Worm (Caenorhabditis elegans) whole organism, early embryonic: ENCODE results near the gene rhgf-2.

Experiments
- B0310.2 ChIP-seq: sonication (generic microtip); optimal IDR thresholded peaks from 2 replicates; lab custom pipeline; 2016; ENCODE audit warnings: mild to moderate bottlenecking, missing genetic modification characterization, missing compliant biosample characterization
- F13C5.2 ChIP-seq: sonication (generic microtip); optimal IDR thresholded peaks from 2 replicates; lab custom pipeline; 2017; ENCODE audit warnings: mild to moderate bottlenecking, missing genetic modification characterization, inconsistent platforms, missing compliant biosample characterization
- aly-1 ChIP-seq: sonication (generic microtip); optimal IDR thresholded peaks from 2 replicates; lab custom pipeline; 2016; ENCODE audit warnings: missing genetic modification characterization, missing compliant biosample characterization
- ama-1 ChIP-seq: fragments of 150-350 bp; optimal IDR thresholded peaks from 2 replicates; lab custom pipeline; 2014
- ceh-13 ChIP-seq: fragments of 200-800 bp; sonication (Bioruptor generic); optimal IDR thresholded peaks from 2 replicates; lab custom pipeline; 2018; ENCODE audit warnings: mild to moderate bottlenecking, missing genetic modification characterization, missing compliant biosample characterization
- ceh-36 ChIP-seq: sonication (generic microtip); optimal IDR thresholded peaks from 2 replicates; lab custom pipeline; 2016; ENCODE audit warnings: missing genetic modification characterization, inconsistent platforms, missing compliant biosample characterization
- ets-7 ChIP-seq: sonication (generic microtip); optimal IDR thresholded peaks from 2 replicates; lab custom pipeline; 2016; ENCODE audit warnings: missing genotype, missing genetic modification characterization, missing compliant biosample characterization
- flt-1 ChIP-seq: fragments of 200-800 bp; sonication (Bioruptor generic); IDR thresholded peaks from 2 replicates; pipeline ENCODE4 v1.3.6; 2022; ENCODE audit warnings: missing genetic modification characterization, missing compliant biosample characterization
- hmbx-1 ChIP-seq: sonication (generic microtip); optimal IDR thresholded peaks from 2 replicates; lab custom pipeline; 2016; ENCODE audit warnings: mild to moderate bottlenecking, missing genetic modification characterization, missing compliant biosample characterization
- hmg-4 ChIP-seq: fragments of 200-800 bp; sonication (Bioruptor generic); optimal IDR thresholded peaks from 2 replicates; lab custom pipeline; 2018; ENCODE audit warnings: mild to moderate bottlenecking, missing genetic modification characterization, missing compliant biosample characterization
- hnd-1 ChIP-seq: sonication (generic microtip); optimal IDR thresholded peaks from 2 replicates; lab custom pipeline; 2016; ENCODE audit warnings: missing genetic modification characterization, missing compliant biosample characterization
- pes-1 ChIP-seq: fragments of 200-800 bp; sonication (Bioruptor generic); IDR thresholded peaks from 2 replicates; pipeline ENCODE4 v1.3.6; 2022; ENCODE audit warnings: missing genetic modification reagents, missing genetic modification characterization, missing compliant biosample characterization
- scrt-1 ChIP-seq: fragments of 200-800 bp; sonication (Bioruptor generic); IDR thresholded peaks from 2 replicates; pipeline ENCODE4 v1.3.6; 2022; ENCODE audit warnings: missing genetic modification characterization, missing compliant biosample characterization
- sea-1 ChIP-seq: fragments of 200-800 bp; sonication (Bioruptor generic); conservative IDR thresholded peaks from 2 replicates; pipeline ENCODE4 v1.3.6; 2022; ENCODE audit warnings: missing genetic modification characterization, missing compliant biosample characterization
- tbx-11 ChIP-seq: fragments of 200-800 bp; sonication (Bioruptor generic); IDR thresholded peaks from 2 replicates; pipeline ENCODE4 v1.3.6; 2022; ENCODE audit warnings: missing genetic modification characterization, missing compliant biosample characterization
- tbx-37 ChIP-seq: fragments of 200-800 bp; sonication (Bioruptor generic); conservative IDR thresholded peaks from 2 replicates; pipeline ENCODE4 v1.3.6; 2022; ENCODE audit warnings: missing genetic modification reagents, missing genetic modification characterization, missing compliant biosample characterization
- tra-4 ChIP-seq: sonication (generic microtip); optimal IDR thresholded peaks from 2 replicates; lab custom pipeline; 2017; ENCODE audit warnings: missing genetic modification characterization, missing compliant biosample characterization

rhgf-2 gene

ce11 chrII:4094030-4094846 is 6.3 kb upstream of the rhgf-2 start:
- TF ChIP-seq tbx-37 (GFP tag; lab: Robert Waterston, UW) (no peak), ceh-36 (tag; lab: Kevin White, UChicago) (no peak), aly-1 (tag; lab: Kevin White, UChicago) (no peak), sea-1 (0 out of 2 replicates have a peak, but pooled peaks have one; percentile 51), flt-1 (no peak), ceh-13 (no peak), hmg-4 (no peak), ama-1 (lab: Kevin White, UChicago) (no peak)

DNA sequence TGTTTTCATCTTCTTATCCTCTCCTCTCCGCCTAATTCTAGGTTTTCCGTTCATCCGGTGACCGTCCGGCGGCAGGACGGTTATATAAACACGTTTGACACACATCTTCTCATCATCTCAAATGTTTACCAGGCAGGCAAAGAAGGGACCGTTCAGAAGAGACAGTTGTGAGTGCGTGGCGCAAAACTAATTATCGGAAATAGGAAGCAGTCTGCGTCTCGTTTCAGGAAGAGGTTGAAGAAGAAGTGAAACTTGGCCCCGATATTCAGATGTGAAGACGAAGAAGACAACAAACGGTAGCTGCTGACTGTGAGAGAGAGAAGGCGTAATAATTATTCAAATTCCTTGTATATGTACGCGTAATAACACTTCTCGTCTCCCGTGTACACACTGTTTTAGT is 1.8 kb upstream of the rhgf-2 start:
- TF ChIP-seq F13C5.2 (no peak), hnd-1 (tag; lab: Kevin White, UChicago) (no peak), ceh-13 (no peak), ama-1 (lab: Kevin White, UChicago) (no peak), ets-7 (tag; lab: Kevin White, UChicago) (no peak), flt-1 (no peak), tbx-37 (GFP tag; lab: Robert Waterston, UW) (no peak), B0310.2 (no peak), tbx-11 (no peak), pes-1 (GFP tag; lab: Robert Waterston, UW) (no peak), aly-1 (tag; lab: Kevin White, UChicago) (no peak), hmg-4 (no peak), sea-1 (no peak), ceh-36 (tag; lab: Kevin White, UChicago) (no peak)

DNA sequence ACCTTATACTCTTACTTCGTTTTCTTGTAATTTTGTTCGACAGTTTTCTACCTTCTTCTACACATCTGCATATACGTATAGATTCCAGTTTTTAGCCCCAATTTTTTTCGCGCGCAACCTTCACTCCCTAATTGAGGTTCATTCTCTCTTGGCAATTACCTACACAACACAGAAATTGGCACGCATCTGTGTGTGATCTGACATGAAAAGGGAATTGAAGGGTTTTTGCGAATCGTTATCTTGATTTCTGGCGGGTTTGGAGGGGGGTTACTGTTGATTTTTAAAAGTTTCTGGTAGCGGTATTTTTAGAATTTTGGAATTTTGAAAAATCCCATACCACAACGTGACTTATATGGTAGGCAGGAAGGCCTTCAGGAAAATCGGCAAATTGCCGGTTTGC is 2.1 kb downstream of the rhgf-2 start:
- TF ChIP-seq F13C5.2 (no peak), tbx-11 (no peak), hmg-4 (no peak), B0310.2 (no peak), ceh-13 (no peak), ceh-36 (tag; lab: Kevin White, UChicago) (no peak), scrt-1 (GFP tag; lab: Robert Waterston, UW) (no peak), sea-1 (no peak), tra-4 (tag; lab: Kevin White, UChicago) (no peak), hmbx-1 (tag; lab: Kevin White, UChicago) (no peak), aly-1 (tag; lab: Kevin White, UChicago) (no peak), pes-1 (GFP tag; lab: Robert Waterston, UW) (no peak), ama-1 (lab: Kevin White, UChicago) (no peak), hnd-1 (tag; lab: Kevin White, UChicago) (no peak), tbx-37 (GFP tag; lab: Robert Waterston, UW) (no peak), flt-1 (no peak), ets-7 (tag; lab: Kevin White, UChicago) (no peak)

DNA sequence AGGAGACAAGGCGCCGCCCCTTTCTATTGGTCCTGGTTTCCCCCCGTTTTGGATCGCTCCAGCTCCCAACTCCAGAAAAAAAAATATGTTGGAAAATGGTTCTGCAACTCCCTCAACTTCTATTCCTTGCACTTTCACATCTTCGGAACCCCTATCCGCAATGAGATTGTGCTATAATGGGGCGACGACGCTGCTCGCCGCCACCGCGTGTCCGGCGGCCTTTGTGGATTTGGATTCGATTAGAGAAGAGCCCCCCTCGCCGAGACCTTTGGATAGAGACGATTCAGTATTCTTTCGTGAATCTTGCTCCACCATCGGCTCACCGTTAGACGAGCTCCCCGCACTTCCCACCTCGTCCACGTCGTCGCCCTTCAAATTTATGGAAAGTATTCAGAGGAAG is 6.6 kb downstream of the rhgf-2 start:
- TF ChIP-seq tbx-11, result no peak
- no peak for TF ChIP-seq hnd-1 (tag; lab: Kevin White, UChicago)
- TF ChIP-seq ets-7 (tag; lab: Kevin White, UChicago), result no peak
- no peak for TF ChIP-seq pes-1 (GFP tag; lab: Robert Waterston, UW)
- TF ChIP-seq tra-4 (tag; lab: Kevin White, UChicago), result no peak
- no peak for TF ChIP-seq hmg-4
- TF ChIP-seq flt-1, result no peak
- TF ChIP-seq sea-1, result no peak
- TF ChIP-seq ceh-13, result no peak
- TF ChIP-seq F13C5.2, result no peak

ce11 chrII:4118508-4118907 is 17.9 kb downstream of the rhgf-2 start:
- TF ChIP-seq scrt-1 (GFP tag; lab: Robert Waterston, UW), result no peak
- no peak for TF ChIP-seq ceh-36 (tag; lab: Kevin White, UChicago)
- TF ChIP-seq flt-1, result no peak
- TF ChIP-seq tra-4 (tag; lab: Kevin White, UChicago), result no peak
- no peak for TF ChIP-seq B0310.2
- TF ChIP-seq hmbx-1 (tag; lab: Kevin White, UChicago), result no peak
- no peak for TF ChIP-seq hmg-4
- no peak for TF ChIP-seq ama-1 (lab: Kevin White, UChicago)
- no peak for TF ChIP-seq ceh-13
- TF ChIP-seq tbx-11, result no peak

DNA sequence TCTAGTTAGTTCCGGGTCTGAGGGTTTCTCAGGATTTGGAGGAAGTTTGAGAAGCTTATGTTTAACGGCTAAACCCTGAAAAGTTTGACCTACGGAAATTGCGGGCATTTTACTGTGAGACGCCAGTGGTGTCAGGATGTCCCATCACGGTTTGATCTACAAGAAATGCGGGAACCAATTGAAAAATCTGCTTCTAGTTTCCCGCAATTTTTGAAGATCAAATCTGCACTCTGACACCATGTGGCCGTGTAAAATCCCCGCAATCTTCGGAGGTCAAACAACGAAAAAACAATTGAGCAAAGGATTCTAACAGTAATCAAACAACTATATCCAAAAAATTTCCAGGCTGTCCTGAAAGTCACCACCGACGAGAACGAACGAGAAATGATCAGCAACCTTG is 22.3 kb downstream of the rhgf-2 start:
- TF ChIP-seq sea-1, result no peak
- no peak for TF ChIP-seq scrt-1 (GFP tag; lab: Robert Waterston, UW)
- TF ChIP-seq hmg-4, result no peak
- no peak for TF ChIP-seq aly-1 (tag; lab: Kevin White, UChicago)
- TF ChIP-seq ama-1 (lab: Kevin White, UChicago), result no peak
- no peak for TF ChIP-seq tbx-37 (GFP tag; lab: Robert Waterston, UW)
- TF ChIP-seq ets-7 (tag; lab: Kevin White, UChicago), result no peak
- TF ChIP-seq tbx-11, result no peak
- no peak for TF ChIP-seq hmbx-1 (tag; lab: Kevin White, UChicago)

ce11 chrII:4125239-4125638 is 24.7 kb downstream of the rhgf-2 start:
- TF ChIP-seq B0310.2 (no peak), tra-4 (tag; lab: Kevin White, UChicago) (no peak), aly-1 (tag; lab: Kevin White, UChicago) (no peak), F13C5.2 (no peak), tbx-11 (no peak), ceh-36 (tag; lab: Kevin White, UChicago) (no peak), tbx-37 (GFP tag; lab: Robert Waterston, UW) (no peak), hmg-4 (no peak), scrt-1 (GFP tag; lab: Robert Waterston, UW) (no peak), ama-1 (lab: Kevin White, UChicago) (no peak), ets-7 (tag; lab: Kevin White, UChicago) (no peak), ceh-13 (no peak), sea-1 (no peak), flt-1 (no peak), hnd-1 (tag; lab: Kevin White, UChicago) (no peak), pes-1 (GFP tag; lab: Robert Waterston, UW) (no peak)
